Fruit fly (Drosophila melanogaster) whole organism, embryonic: ENCODE results near the gene Spn88Eb.

Source experiments
- CG10979 ChIP-seq: fragments of 200-800 bp; sonication (Bioruptor generic); optimal IDR thresholded peaks from 2 replicates; lab custom pipeline; 2018; ENCODE audit warnings: missing biosample characterization, mild to moderate bottlenecking, missing genetic modification characterization, moderate library complexity
- CG11456 ChIP-seq: fragments of 200-800 bp; sonication (Bioruptor generic); IDR thresholded peaks from 3 replicates; pipeline ENCODE4 v1.3.6; 2022; ENCODE audit warnings: missing biosample characterization, missing genetic modification characterization
- CG11695 ChIP-seq: fragments of 200-800 bp; sonication (Bioruptor generic); IDR thresholded peaks from 3 replicates; pipeline ENCODE4 v1.3.6; 2022; ENCODE audit warnings: missing biosample characterization, missing genetic modification characterization
- CG11723 ChIP-seq: fragments of 200-800 bp; sonication (Bioruptor generic); optimal IDR thresholded peaks from 2 replicates; lab custom pipeline; 2017; ENCODE audit warnings: missing biosample characterization, mild to moderate bottlenecking, missing genetic modification characterization
- CG1233 ChIP-seq: fragments of 200-800 bp; sonication (Bioruptor generic); optimal IDR thresholded peaks from 4 replicates; lab custom pipeline; 2018; ENCODE audit warnings: missing biosample characterization, mild to moderate bottlenecking, missing genetic modification characterization
- CG12659 ChIP-seq: fragments of 200-800 bp; sonication (Bioruptor generic); optimal IDR thresholded peaks from 3 replicates; lab custom pipeline; 2017; ENCODE audit warnings: mild to moderate bottlenecking, missing biosample characterization, missing genetic modification reagents, missing genetic modification characterization
- CG14965 ChIP-seq: fragments of 200-800 bp; sonication (Bioruptor generic); optimal IDR thresholded peaks from 2 replicates; lab custom pipeline; 2016; ENCODE audit warnings: missing biosample characterization, missing genetic modification characterization, borderline replicate concordance
- CG15514 ChIP-seq: fragments of 200-800 bp; sonication (Bioruptor generic); optimal IDR thresholded peaks from 3 replicates; lab custom pipeline; 2017; ENCODE audit warnings: missing biosample characterization, missing genetic modification characterization, mild to moderate bottlenecking, moderate library complexity, missing genetic modification reagents
- CG16815 ChIP-seq: fragments of 200-800 bp; sonication (Bioruptor generic); optimal IDR thresholded peaks from 3 replicates; lab custom pipeline; 2017; ENCODE audit warnings: missing biosample characterization, mild to moderate bottlenecking, missing genetic modification characterization
- CG18011 ChIP-seq: fragments of 200-800 bp; sonication (Bioruptor generic); optimal IDR thresholded peaks from 2 replicates; lab custom pipeline; 2017; ENCODE audit warnings: missing biosample characterization, missing genetic modification characterization, mild to moderate bottlenecking, moderate library complexity, missing genotype
- CG2199 ChIP-seq: fragments of 200-800 bp; sonication (Bioruptor generic); IDR thresholded peaks from 3 replicates; pipeline ENCODE4 v1.3.6; 2022; ENCODE audit warnings: missing biosample characterization, missing genetic modification characterization
- CG2875 ChIP-seq: fragments of 200-800 bp; sonication (Bioruptor generic); optimal IDR thresholded peaks from 2 replicates; lab custom pipeline; 2017; ENCODE audit warnings: missing biosample characterization, mild to moderate bottlenecking, missing genetic modification characterization, missing genetic modification reagents
- CG31224 ChIP-seq: fragments of 200-800 bp; sonication (Bioruptor generic); IDR thresholded peaks from 2 replicates; pipeline ENCODE4 v1.3.6; 2022; ENCODE audit warnings: missing biosample characterization, missing genetic modification characterization
- CG31365 ChIP-seq: fragments of 200-800 bp; sonication (Bioruptor generic); optimal IDR thresholded peaks from 2 replicates; lab custom pipeline; 2018; ENCODE audit warnings: missing biosample characterization, mild to moderate bottlenecking, missing genetic modification characterization
- CG34376 ChIP-seq: fragments of 200-800 bp; sonication (Bioruptor generic); optimal IDR thresholded peaks from 2 replicates; lab custom pipeline; 2018; ENCODE audit warnings: missing biosample characterization, mild to moderate bottlenecking, missing genetic modification characterization
- CG9727 ChIP-seq: fragments of 200-800 bp; sonication (Bioruptor generic); optimal IDR thresholded peaks from 3 replicates; lab custom pipeline; 2017; ENCODE audit warnings: missing biosample characterization, mild to moderate bottlenecking, missing genetic modification characterization
- Dip2 ChIP-seq: fragments of 200-800 bp; sonication (Bioruptor generic); IDR thresholded peaks from 2 replicates; pipeline ENCODE4 v1.3.6; 2022; ENCODE audit warnings: missing biosample characterization, missing genetic modification characterization
- Elba2 ChIP-seq: fragments of 200-800 bp; sonication (Bioruptor generic); optimal IDR thresholded peaks from 3 replicates; lab custom pipeline; 2016; ENCODE audit warnings: missing biosample characterization, missing genetic modification characterization
- HmgD ChIP-seq: fragments of 200-800 bp; sonication (Bioruptor generic); optimal IDR thresholded peaks from 3 replicates; lab custom pipeline; 2016; ENCODE audit warnings: missing biosample characterization, missing genetic modification characterization
- Myb ChIP-seq: fragments of 200-800 bp; sonication (Bioruptor generic); optimal IDR thresholded peaks from 2 replicates; lab custom pipeline; 2016; ENCODE audit warnings: missing biosample characterization, missing genetic modification characterization
- NK7.1 ChIP-seq: fragments of 200-800 bp; sonication (Bioruptor generic); optimal IDR thresholded peaks from 3 replicates; lab custom pipeline; 2016; ENCODE audit warnings: missing biosample characterization, missing genetic modification characterization
- NfI ChIP-seq: fragments of 200-800 bp; sonication (Bioruptor generic); optimal IDR thresholded peaks from 3 replicates; lab custom pipeline; 2018; ENCODE audit warnings: missing biosample characterization, mild to moderate bottlenecking, missing genetic modification characterization, moderate library complexity
- Oaz ChIP-seq: fragments of 200-800 bp; sonication (Bioruptor generic); IDR thresholded peaks from 2 replicates; pipeline ENCODE4 v1.3.6; 2022; ENCODE audit warnings: missing biosample characterization, missing genetic modification characterization
- Poxn ChIP-seq: fragments of 200-800 bp; sonication (Bioruptor generic); IDR thresholded peaks from 2 replicates; pipeline ENCODE4 v1.3.6; 2022; ENCODE audit warnings: missing biosample characterization, missing genetic modification characterization
- Sry-δ ChIP-seq: fragments of 200-800 bp; sonication (Bioruptor generic); optimal IDR thresholded peaks from 2 replicates; lab custom pipeline; 2016; ENCODE audit warnings: missing biosample characterization, missing genetic modification characterization
- aop ChIP-seq: fragments of 200-800 bp; sonication (Bioruptor generic); IDR thresholded peaks from 2 replicates; pipeline ENCODE4 v1.3.6; 2022; ENCODE audit warnings: missing biosample characterization, missing genetic modification characterization
- bab2 ChIP-seq: fragments of 200-800 bp; sonication (Bioruptor generic); optimal IDR thresholded peaks from 2 replicates; lab custom pipeline; 2016; ENCODE audit warnings: missing biosample characterization, missing genetic modification characterization
- bcd ChIP-seq: fragments of 200-800 bp; sonication (Bioruptor generic); optimal IDR thresholded peaks from 2 replicates; lab custom pipeline; 2017; ENCODE audit warnings: missing biosample characterization, mild to moderate bottlenecking, missing genetic modification characterization
- bigmax ChIP-seq: fragments of 200-800 bp; sonication (Bioruptor generic); optimal IDR thresholded peaks from 2 replicates; lab custom pipeline; 2018; ENCODE audit warnings: missing biosample characterization, mild to moderate bottlenecking, missing genetic modification characterization
- cad ChIP-seq: fragments of >200 bp; optimal IDR thresholded peaks from 2 replicates; lab custom pipeline; 2017; ENCODE audit warnings: missing biosample characterization, missing genetic modification characterization
- cg ChIP-seq: fragments of 200-800 bp; sonication (Bioruptor generic); optimal IDR thresholded peaks from 3 replicates; lab custom pipeline; 2019; ENCODE audit warnings: missing biosample characterization, mild to moderate bottlenecking, missing genetic modification characterization, moderate library complexity
- dm ChIP-seq: fragments of 200-800 bp; sonication (Bioruptor generic); optimal IDR thresholded peaks from 3 replicates; lab custom pipeline; 2016; ENCODE audit warnings: missing biosample characterization, missing genetic modification characterization
- h ChIP-seq: fragments of >200 bp; optimal IDR thresholded peaks from 2 replicates; lab custom pipeline; 2017
- hb ChIP-seq: fragments of 200-800 bp; sonication (Bioruptor generic); IDR thresholded peaks from 3 replicates; pipeline ENCODE4 v1.3.6; 2022; ENCODE audit warnings: missing biosample characterization, missing genetic modification characterization; ENCODE audit not compliant: partially characterized antibody
- insv ChIP-seq, 2 experiments: fragments of 200-800 bp; sonication (Bioruptor generic); optimal IDR thresholded peaks; 3 replicates each; lab custom pipeline; 2016 to 2018; ENCODE audit warnings: missing biosample characterization in 2 of 2, missing genetic modification characterization in 2 of 2
- klu ChIP-seq: fragments of 200-800 bp; sonication (Bioruptor generic); IDR thresholded peaks from 2 replicates; pipeline ENCODE4 v1.3.6; 2022; ENCODE audit warnings: missing biosample characterization, missing genetic modification characterization
- luna ChIP-seq: fragments of 200-800 bp; sonication (Bioruptor generic); optimal IDR thresholded peaks from 2 replicates; lab custom pipeline; 2016; ENCODE audit warnings: missing biosample characterization, missing genetic modification characterization
- pho ChIP-seq: fragments of 200-800 bp; sonication (Bioruptor generic); optimal IDR thresholded peaks from 2 replicates; lab custom pipeline; 2016; ENCODE audit warnings: missing biosample characterization, missing genetic modification characterization
- prd ChIP-seq, 3 experiments: fragments of >200 bp in 2 of 3; fragments of 200-800 bp in 1 of 3; sonication (Bioruptor generic) in 1 of 3; optimal IDR thresholded peaks in 2 of 3; IDR thresholded peaks in 1 of 3; 2 replicates in 2 of 3; 3 replicates in 1 of 3; pipeline versions ENCODE4 v1.3.6 to Lab custom; 2017 to 2022; ENCODE audit warnings: missing biosample characterization in 1 of 3, missing genetic modification characterization in 1 of 3
- psq ChIP-seq: fragments of 200-800 bp; sonication (Bioruptor generic); optimal IDR thresholded peaks from 2 replicates; lab custom pipeline; 2017; ENCODE audit warnings: missing biosample characterization, missing genetic modification characterization
- pzg ChIP-seq: fragments of 200-800 bp; sonication (Bioruptor generic); optimal IDR thresholded peaks from 3 replicates; lab custom pipeline; 2018; ENCODE audit warnings: missing biosample characterization, mild to moderate bottlenecking, missing genetic modification characterization, moderate library complexity
- scrt ChIP-seq: fragments of 200-800 bp; sonication (Bioruptor generic); optimal IDR thresholded peaks from 2 replicates; lab custom pipeline; 2018; ENCODE audit warnings: missing biosample characterization, mild to moderate bottlenecking, missing genetic modification characterization, moderate library complexity
- sens-2 ChIP-seq: fragments of 200-800 bp; sonication (Bioruptor generic); IDR thresholded peaks from 2 replicates; pipeline ENCODE4 v1.3.6; 2022; ENCODE audit warnings: missing biosample characterization, missing genetic modification characterization
- ssp ChIP-seq: fragments of 200-800 bp; sonication (Bioruptor generic); IDR thresholded peaks from 2 replicates; pipeline ENCODE4 v1.3.6; 2022; ENCODE audit warnings: missing biosample characterization, missing genetic modification characterization
- tna ChIP-seq: fragments of 200-800 bp; sonication (Bioruptor generic); IDR thresholded peaks from 2 replicates; pipeline ENCODE4 v1.3.6; 2022; ENCODE audit warnings: missing biosample characterization, missing genetic modification characterization; ENCODE audit not compliant: partially characterized antibody
- toy ChIP-seq: fragments of 200-800 bp; sonication (Bioruptor generic); IDR thresholded peaks from 2 replicates; pipeline ENCODE4 v1.3.6; 2022; ENCODE audit warnings: missing biosample characterization, missing genetic modification characterization
- twi ChIP-seq: fragments of 200-800 bp; optimal IDR thresholded peaks from 2 replicates; lab custom pipeline; 2019; ENCODE audit warnings: missing biosample characterization, mild to moderate bottlenecking, missing genetic modification characterization, moderate library complexity
- wek ChIP-seq: fragments of 200-800 bp; sonication (Bioruptor generic); optimal IDR thresholded peaks from 3 replicates; lab custom pipeline; 2018; ENCODE audit warnings: missing biosample characterization, mild to moderate bottlenecking, missing genetic modification characterization, moderate library complexity
- yki ChIP-seq: fragments of >200 bp; optimal IDR thresholded peaks from 3 replicates; lab custom pipeline; 2018

Gene Spn88Eb

dm6 chr3R:15196134-15197034, 12.2 kb downstream of the Spn88Eb start, which contains the start of the genes Kpc1 and CG42542 (continued):
- no peak for TF ChIP-seq ssp (GFP tag; lab: Robert Waterston, UW)
- no peak for TF ChIP-seq Dip2 (GFP tag; lab: Robert Waterston, UW)
- no peak; the same call in 1 of the 2 replicates for TF ChIP-seq Poxn (GFP tag; lab: Robert Waterston, UW)
- no peak for TF ChIP-seq prd (optimal IDR thresholded peaks at IDR 0.05; lab: Kevin White, UChicago)
- TF ChIP-seq prd (GFP tag; IDR thresholded peaks at IDR 0.05; lab: Robert Waterston, UW): peak; percentile 75
- TF ChIP-seq insv (GFP tag; optimal IDR thresholded peaks at IDR 0.05; lab: Kevin White, UChicago): peak in 1 of 2 experiments; percentile 29
- TF ChIP-seq tna (GFP tag; lab: Robert Waterston, UW): peak; percentile 82
- peak; percentile 73 for TF ChIP-seq CG9727 (GFP tag; lab: Kevin White, UChicago)
- no peak for TF ChIP-seq klu (GFP tag; lab: Robert Waterston, UW)
- TF ChIP-seq Myb (GFP tag; lab: Kevin White, UChicago): peak; percentile 80
- no peak for TF ChIP-seq CG31365 (tag; lab: Kevin White, UChicago)
- peak; percentile 75; the same call in 2 of the 3 replicates for TF ChIP-seq CG11456 (GFP tag; lab: Robert Waterston, UW)
- TF ChIP-seq NK7.1 (GFP tag; lab: Kevin White, UChicago): peak; percentile 48
- peak; percentile 98 for TF ChIP-seq Sry-δ
- peak; percentile 38 for TF ChIP-seq bab2
- no peak for TF ChIP-seq CG2875 (GFP tag; lab: Kevin White, UChicago)
- peak; percentile 47 for TF ChIP-seq NfI (GFP tag; lab: Kevin White, UChicago)
- no peak for TF ChIP-seq cg
- TF ChIP-seq bcd (GFP tag; lab: Kevin White, UChicago): peak; percentile 69
- no peak for TF ChIP-seq CG14965 (GFP tag; lab: Kevin White, UChicago)
- TF ChIP-seq aop (GFP tag; lab: Robert Waterston, UW): no peak
- TF ChIP-seq CG12659 (GFP tag; lab: Kevin White, UChicago): peak; percentile 80
- TF ChIP-seq CG18011 (GFP tag; lab: Kevin White, UChicago): peak; percentile 41
- no peak; the same call in 1 of the 2 replicates for TF ChIP-seq CG31224
- TF ChIP-seq CG15514: peak; percentile 81
- TF ChIP-seq HmgD (GFP tag; lab: Kevin White, UChicago): peak; percentile 73
- peak; percentile 50 for TF ChIP-seq psq (GFP tag; lab: Kevin White, UChicago)
- TF ChIP-seq h (lab: Kevin White, UChicago): no peak
- no peak for TF ChIP-seq yki (lab: Kevin White, UChicago)
- peak; percentile 68 for TF ChIP-seq pho (GFP tag; lab: Kevin White, UChicago)
- TF ChIP-seq dm (GFP tag; lab: Kevin White, UChicago): peak; percentile 42
- TF ChIP-seq CG2199 (GFP tag; lab: Robert Waterston, UW): 0 out of 3 replicates have a peak, but pooled peaks have one; percentile 47
- TF ChIP-seq Elba2 (GFP tag; lab: Kevin White, UChicago): no peak
- peak; percentile 61 for TF ChIP-seq CG10979 (tag; lab: Kevin White, UChicago)
- no peak for TF ChIP-seq luna (GFP tag; lab: Kevin White, UChicago)
- TF ChIP-seq CG11695: no peak
- no peak for TF ChIP-seq bigmax
- TF ChIP-seq CG16815 (GFP tag; lab: Kevin White, UChicago): peak; percentile 77
- TF ChIP-seq CG11723 (GFP tag; lab: Kevin White, UChicago): peak; percentile 56
- TF ChIP-seq CG34376 (GFP tag; lab: Kevin White, UChicago): peak; percentile 61
- TF ChIP-seq CG1233 (GFP tag; lab: Kevin White, UChicago): peak; percentile 11
- TF ChIP-seq wek: no peak
- peak; percentile 82; the same call in 2 of the 3 replicates for TF ChIP-seq hb (GFP tag; lab: Robert Waterston, UW)
- no peak; the same call in 1 of the 2 replicates for TF ChIP-seq sens-2 (GFP tag; lab: Robert Waterston, UW)
- peak; percentile 48 for TF ChIP-seq twi (tag; lab: Kevin White, UChicago)
- TF ChIP-seq toy (GFP tag; lab: Robert Waterston, UW): no peak
- TF ChIP-seq pzg (GFP tag; lab: Kevin White, UChicago): peak; percentile 93
- peak; percentile 35 for TF ChIP-seq scrt
- no peak for TF ChIP-seq Oaz (GFP tag; lab: Robert Waterston, UW)
- no peak for TF ChIP-seq cad (GFP tag; lab: Kevin White, UChicago)
